Fruit fly (Drosophila melanogaster): ENCODE measurements around the gene CG6495.

The CG6495 gene

dm6 chr2L:10751879-10752620 is 8.9 kb upstream of the CG6495 start (continued):
- peak; percentile 71 for TF ChIP-seq croc (GFP tag; conservative IDR thresholded peaks at IDR 0.05)
- TF ChIP-seq inv (GFP tag; IDR thresholded peaks at IDR 0.05; ENCODE audit: partially characterized antibody), result no peak
- peak; percentile 78 for TF ChIP-seq CG2116 (GFP tag; optimal IDR thresholded peaks at IDR 0.05)
- TF ChIP-seq sisA (GFP tag; IDR thresholded peaks at IDR 0.05), result no peak
- peak; percentile 90 for TF ChIP-seq caup (GFP tag; optimal IDR thresholded peaks at IDR 0.05; ENCODE audit: severe bottlenecking)
- peak; percentile 72 for TF ChIP-seq Sry-β (GFP tag; optimal IDR thresholded peaks at IDR 0.05)
- TF ChIP-seq Mad (GFP tag; optimal IDR thresholded peaks at IDR 0.05), result peak; percentile 78
- TF ChIP-seq CG7357 (GFP tag; IDR thresholded peaks at IDR 0.05), result peak; percentile 48; the same call in 2 of the 3 replicates
- TF ChIP-seq Bteb2 (GFP tag; optimal IDR thresholded peaks at IDR 0.05), result peak; percentile 53
- TF ChIP-seq mirr (GFP tag; optimal IDR thresholded peaks at IDR 0.05), result peak; percentile 80
- TF ChIP-seq CG15073 (GFP tag; optimal IDR thresholded peaks at IDR 0.05), result peak; percentile 62
- peak; percentile 85 for TF ChIP-seq Six4 (GFP tag; optimal IDR thresholded peaks at IDR 0.05)
- 0 out of 2 replicates have a peak, but pooled peaks have one; percentile 51 for TF ChIP-seq Ptx1 (GFP tag; IDR thresholded peaks at IDR 0.05)
- no peak for TF ChIP-seq CG31224 (GFP tag; IDR thresholded peaks at IDR 0.05)
- peak; percentile 45 for TF ChIP-seq cg (GFP tag; optimal IDR thresholded peaks at IDR 0.05)
- TF ChIP-seq CG17568 (GFP tag; optimal IDR thresholded peaks at IDR 0.05), result peak; percentile 87
- TF ChIP-seq CG2678 (tag; optimal IDR thresholded peaks at IDR 0.05), result peak; percentile 88
- peak; percentile 93 for TF ChIP-seq ci (GFP tag; IDR thresholded peaks at IDR 0.05)
- TF ChIP-seq CG17359 (tag; optimal IDR thresholded peaks at IDR 0.05), result peak; percentile 90
- TF ChIP-seq fd3F (GFP tag; optimal IDR thresholded peaks at IDR 0.05), result peak; percentile 86
- TF ChIP-seq Sry-δ (GFP tag; optimal IDR thresholded peaks at IDR 0.05), result peak; percentile 56
- TF ChIP-seq Ets65A (GFP tag), result peak; percentile 91
- TF ChIP-seq Sox102F (GFP tag; optimal IDR thresholded peaks at IDR 0.05), result peak; percentile 86
- TF ChIP-seq CG9876 (GFP tag; optimal IDR thresholded peaks at IDR 0.05), result peak; percentile 87
- TF ChIP-seq NC2β (GFP tag; optimal IDR thresholded peaks at IDR 0.05), result peak; percentile 95
- TF ChIP-seq grau (tag; optimal IDR thresholded peaks at IDR 0.05), result peak; percentile 64
- TF ChIP-seq Vsx1 (GFP tag; optimal IDR thresholded peaks at IDR 0.05), result peak; percentile 98
- TF ChIP-seq CG14441 (GFP tag; IDR thresholded peaks at IDR 0.05), result peak; percentile 50; the same call in 1 of the 2 replicates
- peak; percentile 67 for TF ChIP-seq gcm2 (GFP tag; optimal IDR thresholded peaks at IDR 0.05)
- peak; percentile 36 for TF ChIP-seq ind (GFP tag; optimal IDR thresholded peaks at IDR 0.05)
- no peak for TF ChIP-seq Dbx (GFP tag; IDR thresholded peaks at IDR 0.05)
- no peak for TF ChIP-seq Dll (GFP tag; IDR thresholded peaks at IDR 0.05; ENCODE audit: partially characterized antibody)
- TF ChIP-seq Dfd (GFP tag; optimal IDR thresholded peaks at IDR 0.05), result no peak
- TF ChIP-seq tll (GFP tag; optimal IDR thresholded peaks at IDR 0.05), result peak in 1 of 2 experiments; percentile 50
- TF ChIP-seq CG17186 (GFP tag; optimal IDR thresholded peaks at IDR 0.05), result peak; percentile 90
- no peak for TF ChIP-seq bbx (GFP tag; IDR thresholded peaks at IDR 0.05; ENCODE audit: partially characterized antibody)
- peak; percentile 84 for TF ChIP-seq dati (GFP tag; IDR thresholded peaks at IDR 0.05)
- TF ChIP-seq Asciz (GFP tag; optimal IDR thresholded peaks at IDR 0.05), result peak; percentile 93
- TF ChIP-seq CG10543 (GFP tag; optimal IDR thresholded peaks at IDR 0.05), result peak; percentile 75
- peak; percentile 70 for TF ChIP-seq zen (tag; optimal IDR thresholded peaks at IDR 0.05)
- peak; percentile 88 for TF ChIP-seq CG1602 (GFP tag; optimal IDR thresholded peaks at IDR 0.05)
- TF ChIP-seq CG14860 (GFP tag; IDR thresholded peaks at IDR 0.05; ENCODE audit: partially characterized antibody), result no peak
- TF ChIP-seq ab (GFP tag; optimal IDR thresholded peaks at IDR 0.05), result peak; percentile 18
- TF ChIP-seq Hr78 (GFP tag; optimal IDR thresholded peaks at IDR 0.05), result peak in 1 of 2 experiments; percentile 25
- TF ChIP-seq CG8290 (GFP tag; optimal IDR thresholded peaks at IDR 0.05), result peak; percentile 91
- TF ChIP-seq CG8290 (tag; optimal IDR thresholded peaks at IDR 0.05), result peak; percentile 95 to 96
- peak; percentile 19; the same call in 1 of the 2 replicates for TF ChIP-seq CG32532 (GFP tag; IDR thresholded peaks at IDR 0.05)
- TF ChIP-seq eyg (GFP tag; optimal IDR thresholded peaks at IDR 0.05), result peak; percentile 78
- peak; percentile 79 for TF ChIP-seq Mrtf (GFP tag; IDR thresholded peaks at IDR 0.05)
